Fruit fly (Drosophila melanogaster): ENCODE measurements around the gene Mnat9.

The Mnat9 gene

DNA sequence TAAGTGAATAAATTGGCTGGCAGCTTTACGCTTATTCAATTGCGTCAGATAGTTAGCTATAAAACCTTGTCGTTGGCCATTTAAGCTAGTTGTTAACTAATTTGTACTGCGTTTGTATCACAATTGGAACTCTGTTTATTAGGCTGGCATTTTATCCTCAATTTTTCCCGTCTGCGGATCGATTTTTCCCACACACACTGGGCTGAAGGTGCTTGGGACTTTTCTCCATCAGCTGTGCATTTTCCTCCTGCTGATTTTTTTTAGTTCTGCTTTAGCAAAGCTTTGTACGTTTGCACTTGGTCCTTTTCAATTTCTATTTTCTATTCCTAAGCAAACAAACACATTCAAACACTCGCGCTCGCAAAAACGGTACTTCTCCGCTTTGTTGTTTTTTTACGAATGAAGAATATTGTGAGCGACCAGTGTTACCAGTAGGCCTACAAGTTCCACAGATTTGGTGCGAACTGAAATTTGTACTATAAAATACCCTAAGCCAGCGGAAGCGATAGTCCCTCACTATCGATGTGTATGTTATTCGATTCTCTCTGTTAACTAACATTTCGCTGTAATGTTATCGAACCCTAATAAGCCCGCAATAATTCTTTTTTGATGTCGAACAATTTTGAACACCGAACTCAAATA is 6.4 kb downstream of the Mnat9 start:
- TF ChIP-seq insv (optimal IDR thresholded peaks at IDR 0.05), result no peak

- TF ChIP-seq ttk (optimal IDR thresholded peaks at IDR 0.05), result no peak
- peak; percentile 4 for TF ChIP-seq psq (optimal IDR thresholded peaks at IDR 0.05)
Observed at dm6 chr3R:31608438-31609188, 7.3 kb downstream of the Mnat9 start.

dm6 chr3R:31608030-31608429 is 7.9 kb downstream of the Mnat9 start:
- no peak for TF ChIP-seq psq (optimal IDR thresholded peaks at IDR 0.05)
- TF ChIP-seq insv (optimal IDR thresholded peaks at IDR 0.05), result no peak
- no peak for TF ChIP-seq Myc (optimal IDR thresholded peaks at IDR 0.05)
- TF ChIP-seq h (optimal IDR thresholded peaks at IDR 0.05), result no peak
- TF ChIP-seq ttk (optimal IDR thresholded peaks at IDR 0.05), result no peak
- no peak for TF ChIP-seq Sin3A (optimal IDR thresholded peaks at IDR 0.05)

DNA sequence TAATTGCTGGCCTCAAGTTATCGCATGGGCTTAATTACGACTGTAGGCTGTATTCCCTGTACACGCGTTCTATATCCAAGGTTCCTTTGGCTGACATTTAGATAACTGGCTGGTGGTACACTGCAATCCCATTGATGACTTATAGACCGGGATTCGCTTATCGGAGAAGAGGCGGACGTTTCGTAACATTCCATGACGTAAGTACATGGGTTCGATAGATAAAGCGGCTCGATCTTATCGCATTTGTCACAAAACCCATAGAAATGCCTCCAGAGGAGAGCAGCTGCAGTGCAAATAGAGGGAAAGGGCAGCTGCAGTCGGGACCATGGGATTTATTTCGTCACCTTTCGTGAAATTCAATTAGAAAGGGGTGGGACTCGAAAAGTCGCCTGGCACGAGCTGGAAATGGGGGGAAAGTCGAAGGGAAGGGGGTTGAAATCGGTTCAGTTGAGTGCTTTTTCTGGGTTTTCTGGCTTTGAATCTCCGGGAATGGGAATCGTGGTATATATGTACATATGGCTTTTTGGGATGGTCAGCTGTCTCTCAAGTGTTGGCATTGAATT is 8.6 kb downstream of the Mnat9 start:
- TF ChIP-seq ttk (optimal IDR thresholded peaks at IDR 0.05), result no peak
- TF ChIP-seq Myc (optimal IDR thresholded peaks at IDR 0.05), result no peak
- TF ChIP-seq h (optimal IDR thresholded peaks at IDR 0.05), result no peak
- no peak for TF ChIP-seq insv (optimal IDR thresholded peaks at IDR 0.05)
- no peak for TF ChIP-seq Sin3A (optimal IDR thresholded peaks at IDR 0.05)
- no peak for TF ChIP-seq psq (optimal IDR thresholded peaks at IDR 0.05)

- no peak for TF ChIP-seq insv (optimal IDR thresholded peaks at IDR 0.05)
- TF ChIP-seq Sin3A (optimal IDR thresholded peaks at IDR 0.05), result no peak
- TF ChIP-seq h (optimal IDR thresholded peaks at IDR 0.05), result no peak
- no peak for TF ChIP-seq Myc (optimal IDR thresholded peaks at IDR 0.05)
- TF ChIP-seq psq (optimal IDR thresholded peaks at IDR 0.05), result no peak
- TF ChIP-seq ttk (optimal IDR thresholded peaks at IDR 0.05), result no peak
Observed at dm6 chr3R:31606242-31607143, 9.5 kb downstream of the Mnat9 start.

DNA sequence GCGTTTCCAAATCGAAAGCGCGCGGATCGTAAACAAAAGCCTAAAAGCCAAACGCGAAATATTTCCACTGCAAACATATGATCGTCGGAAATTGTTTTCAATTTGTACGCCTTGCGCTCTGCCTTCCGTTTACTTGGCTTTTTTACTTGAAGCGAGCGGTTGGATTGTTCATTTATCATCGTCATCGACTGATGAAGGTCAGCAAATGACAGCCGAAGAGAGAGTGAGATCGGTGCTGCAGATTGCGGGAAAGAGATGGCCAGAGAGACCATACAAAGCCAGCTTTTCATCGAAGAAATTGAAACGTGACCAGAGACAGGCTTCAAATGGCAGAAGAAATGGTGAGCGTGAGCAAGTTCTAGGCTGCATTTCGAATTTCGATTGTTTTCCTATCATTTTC is 10.2 kb downstream of the Mnat9 start:
- TF ChIP-seq insv (optimal IDR thresholded peaks at IDR 0.05), result no peak
- no peak for TF ChIP-seq Myc (optimal IDR thresholded peaks at IDR 0.05)
- TF ChIP-seq psq (optimal IDR thresholded peaks at IDR 0.05), result no peak
- no peak for TF ChIP-seq Sin3A (optimal IDR thresholded peaks at IDR 0.05)
- TF ChIP-seq ttk (optimal IDR thresholded peaks at IDR 0.05), result no peak
- no peak for TF ChIP-seq h (optimal IDR thresholded peaks at IDR 0.05)

dm6 chr3R:31605117-31605432 is 10.9 kb downstream of the Mnat9 start:
- TF ChIP-seq psq (optimal IDR thresholded peaks at IDR 0.05) (no peak), Myc (optimal IDR thresholded peaks at IDR 0.05) (no peak), Sin3A (optimal IDR thresholded peaks at IDR 0.05) (no peak), insv (optimal IDR thresholded peaks at IDR 0.05) (no peak), h (optimal IDR thresholded peaks at IDR 0.05) (no peak), ttk (optimal IDR thresholded peaks at IDR 0.05) (no peak)

dm6 chr3R:31604409-31605116 is 11.4 kb downstream of the Mnat9 start:
- TF ChIP-seq Sin3A (optimal IDR thresholded peaks at IDR 0.05), result no peak
- TF ChIP-seq insv (optimal IDR thresholded peaks at IDR 0.05), result no peak
- TF ChIP-seq Myc (optimal IDR thresholded peaks at IDR 0.05), result no peak
- TF ChIP-seq h (optimal IDR thresholded peaks at IDR 0.05), result no peak
- no peak for TF ChIP-seq ttk (optimal IDR thresholded peaks at IDR 0.05)
- no peak for TF ChIP-seq psq (optimal IDR thresholded peaks at IDR 0.05)

DNA sequence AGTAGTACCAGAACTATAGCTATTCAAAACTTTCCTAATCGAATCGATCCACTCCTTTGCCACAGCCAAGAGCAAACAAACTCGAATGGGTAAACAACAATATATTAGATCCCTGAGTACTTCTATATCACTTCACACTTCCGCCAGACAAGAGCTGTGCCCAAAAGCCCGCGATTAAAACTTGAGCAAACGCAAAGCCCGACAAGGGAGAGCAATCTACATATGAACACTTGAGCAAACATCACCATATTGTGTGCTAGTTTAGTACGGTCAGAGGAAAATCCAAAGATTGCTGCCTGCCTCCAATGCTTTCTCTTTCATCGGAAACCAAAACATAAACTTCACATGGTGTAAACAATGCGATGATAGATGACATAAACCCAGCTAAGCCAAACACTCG is 12.3 kb downstream of the Mnat9 start:
- TF ChIP-seq Myc (optimal IDR thresholded peaks at IDR 0.05), result no peak
- no peak for TF ChIP-seq insv (optimal IDR thresholded peaks at IDR 0.05)
- TF ChIP-seq psq (optimal IDR thresholded peaks at IDR 0.05), result no peak
- no peak for TF ChIP-seq Sin3A (optimal IDR thresholded peaks at IDR 0.05)
- no peak for TF ChIP-seq ttk (optimal IDR thresholded peaks at IDR 0.05)
- TF ChIP-seq h (optimal IDR thresholded peaks at IDR 0.05), result no peak

dm6 chr3R:31603246-31603645 is 12.7 kb downstream of the Mnat9 start:
- no peak for TF ChIP-seq ttk (optimal IDR thresholded peaks at IDR 0.05)
- no peak for TF ChIP-seq Sin3A (optimal IDR thresholded peaks at IDR 0.05)
- no peak for TF ChIP-seq insv (optimal IDR thresholded peaks at IDR 0.05)
- TF ChIP-seq h (optimal IDR thresholded peaks at IDR 0.05), result no peak
- no peak for TF ChIP-seq psq (optimal IDR thresholded peaks at IDR 0.05)
- no peak for TF ChIP-seq Myc (optimal IDR thresholded peaks at IDR 0.05)

- TF ChIP-seq insv (optimal IDR thresholded peaks at IDR 0.05), result no peak
- TF ChIP-seq psq (optimal IDR thresholded peaks at IDR 0.05), result no peak
- TF ChIP-seq h (optimal IDR thresholded peaks at IDR 0.05), result no peak
- no peak for TF ChIP-seq Sin3A (optimal IDR thresholded peaks at IDR 0.05)
- TF ChIP-seq ttk (optimal IDR thresholded peaks at IDR 0.05), result no peak
- TF ChIP-seq Myc (optimal IDR thresholded peaks at IDR 0.05), result no peak
Observed at dm6 chr3R:31599538-31600313, 16.2 kb downstream of the Mnat9 start.

Measured in Kc167 (cell line).